Worm (Caenorhabditis elegans) whole organism, young adult: Measurements from ENCODE around the gene fbxb-17.

Experiments
- D2030.7 ChIP-seq: fragments of 200-800 bp; sonication (Bioruptor generic); IDR thresholded peaks from 2 replicates; pipeline ENCODE4 v1.3.6; 2022; ENCODE audit warnings: missing genetic modification reagents, missing genetic modification characterization, missing compliant biosample characterization
- F22D6.2 ChIP-seq: sonication (generic microtip); optimal IDR thresholded peaks from 2 replicates; lab custom pipeline; 2016; ENCODE audit warnings: mild to moderate bottlenecking, missing genetic modification characterization, missing compliant biosample characterization
- F33H1.4 ChIP-seq: fragments of 200-800 bp; sonication (Bioruptor generic); IDR thresholded peaks from 2 replicates; pipeline ENCODE4 v1.3.6; 2022; ENCODE audit warnings: missing genetic modification reagents, missing genetic modification characterization, missing compliant biosample characterization
- Y53G8AR.9 ChIP-seq: fragments of 200-800 bp; sonication (Bioruptor generic); conservative IDR thresholded peaks from 2 replicates; pipeline ENCODE4 v1.3.6; 2022; ENCODE audit warnings: missing genetic modification reagents, missing genetic modification characterization, missing compliant biosample characterization
- Y56A3A.18 ChIP-seq: fragments of 200-800 bp; sonication (Bioruptor generic); IDR thresholded peaks from 2 replicates; pipeline ENCODE4 v1.3.6; 2022; ENCODE audit warnings: missing genetic modification reagents, missing genetic modification characterization, missing compliant biosample characterization
- Y79H2A.3 ChIP-seq: fragments of 200-800 bp; sonication (Bioruptor generic); conservative IDR thresholded peaks from 2 replicates; pipeline ENCODE4 v1.3.6; 2022; ENCODE audit warnings: missing genetic modification reagents, missing genetic modification characterization, missing compliant biosample characterization
- akir-1 ChIP-seq: fragments of 200-800 bp; sonication (Bioruptor generic); optimal IDR thresholded peaks from 2 replicates; lab custom pipeline; 2018; ENCODE audit warnings: mild to moderate bottlenecking, missing genetic modification characterization, moderate library complexity, missing compliant biosample characterization
- aptf-2 ChIP-seq: fragments of 200-800 bp; sonication (Bioruptor generic); conservative IDR thresholded peaks from 2 replicates; pipeline ENCODE4 v1.3.6; 2022; ENCODE audit warnings: missing genetic modification reagents, missing genetic modification characterization, missing compliant biosample characterization
- aptf-3 ChIP-seq: fragments of 200-800 bp; sonication (Bioruptor generic); IDR thresholded peaks from 2 replicates; pipeline ENCODE4 v1.3.6; 2022; ENCODE audit warnings: missing genetic modification characterization, missing compliant biosample characterization
- atf-7 ChIP-seq: sonication (generic microtip); optimal IDR thresholded peaks from 2 replicates; lab custom pipeline; 2017; ENCODE audit warnings: mild to moderate bottlenecking, missing genetic modification characterization, missing compliant biosample characterization
- attf-6 ChIP-seq: fragments of 200-800 bp; sonication (Bioruptor generic); IDR thresholded peaks from 2 replicates; pipeline ENCODE4 v1.3.6; 2022; ENCODE audit warnings: missing genetic modification reagents, missing genetic modification characterization, missing compliant biosample characterization
- bed-1 ChIP-seq: fragments of 200-800 bp; sonication (Bioruptor generic); IDR thresholded peaks from 2 replicates; pipeline ENCODE4 v1.3.6; 2022; ENCODE audit warnings: missing genetic modification reagents, missing genetic modification characterization, missing compliant biosample characterization
- bed-2 ChIP-seq: fragments of 200-800 bp; sonication (Bioruptor generic); IDR thresholded peaks from 2 replicates; pipeline ENCODE4 v1.3.6; 2022; ENCODE audit warnings: missing genetic modification reagents, missing genetic modification characterization, missing compliant biosample characterization
- ccch-3 ChIP-seq: fragments of 200-800 bp; sonication (Bioruptor generic); optimal IDR thresholded peaks from 2 replicates; lab custom pipeline; 2018; ENCODE audit warnings: mild to moderate bottlenecking, missing genetic modification characterization, missing compliant biosample characterization
- ceh-91 ChIP-seq: fragments of 200-800 bp; sonication (Bioruptor generic); IDR thresholded peaks from 2 replicates; pipeline ENCODE4 v1.3.6; 2022; ENCODE audit warnings: missing genetic modification reagents, missing genetic modification characterization, missing compliant biosample characterization
- dpff-1 ChIP-seq: sonication (generic microtip); optimal IDR thresholded peaks from 2 replicates; lab custom pipeline; 2017; ENCODE audit warnings: mild to moderate bottlenecking, missing genetic modification characterization, missing compliant biosample characterization
- efl-1 ChIP-seq: fragments of 150-350 bp; optimal IDR thresholded peaks from 2 replicates; lab custom pipeline; 2014; ENCODE audit warnings: missing biosample characterization, missing genetic modification reagents, missing genetic modification characterization
- egl-18 ChIP-seq: fragments of 200-800 bp; sonication (Bioruptor generic); IDR thresholded peaks from 2 replicates; pipeline ENCODE4 v1.3.6; 2022; ENCODE audit warnings: missing genetic modification reagents, missing genetic modification characterization, missing compliant biosample characterization
- him-1 ChIP-seq: sonication (generic microtip); optimal IDR thresholded peaks from 2 replicates; lab custom pipeline; 2016; ENCODE audit warnings: missing genotype, missing genetic modification reagents, missing genetic modification characterization, missing compliant biosample characterization
- hlh-26 ChIP-seq: fragments of 200-800 bp; sonication (Bioruptor generic); conservative IDR thresholded peaks from 2 replicates; pipeline ENCODE4 v1.3.6; 2022; ENCODE audit warnings: missing genetic modification reagents, missing genetic modification characterization, missing compliant biosample characterization
- hrde-1 ChIP-seq: sonication (generic microtip); optimal IDR thresholded peaks from 2 replicates; lab custom pipeline; 2016; ENCODE audit warnings: missing genetic modification characterization, mild to moderate bottlenecking, missing compliant biosample characterization, moderate library complexity, missing genotype, missing genetic modification reagents, borderline replicate concordance
- lag-1 ChIP-seq: fragments of 200-800 bp; sonication (Bioruptor generic); IDR thresholded peaks from 2 replicates; pipeline ENCODE4 v1.3.6; 2022; ENCODE audit warnings: missing genetic modification reagents, missing genetic modification characterization, missing compliant biosample characterization
- let-526 ChIP-seq: fragments of 200-800 bp; sonication (Bioruptor generic); IDR thresholded peaks from 2 replicates; pipeline ENCODE4 v1.3.6; 2022; ENCODE audit warnings: missing genetic modification reagents, missing genetic modification characterization, missing compliant biosample characterization
- lin-54 ChIP-seq: fragments of 200-800 bp; sonication (Bioruptor generic); optimal IDR thresholded peaks from 2 replicates; lab custom pipeline; 2018; ENCODE audit warnings: mild to moderate bottlenecking, missing genetic modification characterization, missing compliant biosample characterization
- lsl-1 ChIP-seq: fragments of 200-800 bp; sonication (Bioruptor generic); optimal IDR thresholded peaks from 2 replicates; lab custom pipeline; 2018; ENCODE audit warnings: mild to moderate bottlenecking, missing genetic modification characterization, moderate library complexity, missing compliant biosample characterization
- madf-10 ChIP-seq: sonication (generic microtip); optimal IDR thresholded peaks from 2 replicates; lab custom pipeline; 2016; ENCODE audit warnings: mild to moderate bottlenecking, missing genetic modification characterization, missing compliant biosample characterization
- nhr-179 ChIP-seq: sonication (generic microtip); optimal IDR thresholded peaks from 2 replicates; lab custom pipeline; 2016; ENCODE audit warnings: mild to moderate bottlenecking, missing genetic modification characterization, missing compliant biosample characterization
- pha-4 ChIP-seq: fragments of 150-350 bp; sonication (generic microtip); optimal IDR thresholded peaks from 2 replicates; lab custom pipeline; 2014; ENCODE audit warnings: missing biosample characterization, missing genetic modification reagents, missing genetic modification characterization
- repo-1 ChIP-seq: sonication (generic microtip); optimal IDR thresholded peaks from 2 replicates; lab custom pipeline; 2017; ENCODE audit warnings: mild to moderate bottlenecking, missing genetic modification characterization, missing compliant biosample characterization
- rpc-1 ChIP-seq, 2 experiments: fragments of 150-350 bp in 1 of 2; sonication (generic microtip) in 1 of 2; optimal IDR thresholded peaks; 2 replicates each; lab custom pipeline; 2014 to 2018; ENCODE audit warnings: missing biosample characterization in 1 of 2, missing genetic modification characterization in 1 of 2, missing genetic modification reagents in 1 of 2, missing genotype in 1 of 2
- sea-2 ChIP-seq: fragments of 200-800 bp; sonication (Bioruptor generic); IDR thresholded peaks from 2 replicates; pipeline ENCODE4 v1.3.6; 2022; ENCODE audit warnings: missing genetic modification characterization, missing compliant biosample characterization
- snpc-1.1 ChIP-seq: sonication (generic microtip); optimal IDR thresholded peaks from 2 replicates; lab custom pipeline; 2017; ENCODE audit warnings: missing genetic modification characterization, mild to moderate bottlenecking, missing compliant biosample characterization, antibody characterized with exemption, moderate library complexity, missing genotype, missing genetic modification reagents; ENCODE audit not compliant: insufficient read depth
- snpc-4 ChIP-seq, 5 experiments: fragments of 150-350 bp in 1 of 5; sonication (generic microtip) in 4 of 5; optimal IDR thresholded peaks; 2 replicates each; lab custom pipeline; 2014 to 2018; ENCODE audit warnings: missing genetic modification characterization in 5 of 5, missing biosample characterization in 3 of 5, antibody characterized with exemption in 2 of 5, mild to moderate bottlenecking in 2 of 5, missing compliant biosample characterization in 2 of 5, missing genotype in 2 of 5, moderate library complexity in 2 of 5, missing genetic modification reagents in 1 of 5
- tbp1 ChIP-seq: fragments of 200-800 bp; sonication (Bioruptor generic); optimal IDR thresholded peaks from 2 replicates; lab custom pipeline; 2018; ENCODE audit warnings: mild to moderate bottlenecking, missing genetic modification characterization, missing compliant biosample characterization
- tbx-9 ChIP-seq: sonication (generic microtip); optimal IDR thresholded peaks from 2 replicates; lab custom pipeline; 2016; ENCODE audit warnings: borderline replicate concordance, missing genetic modification characterization, inconsistent platforms, missing compliant biosample characterization
- unc-130 ChIP-seq: sonication (generic microtip); optimal IDR thresholded peaks from 2 replicates; lab custom pipeline; 2016; ENCODE audit warnings: missing genetic modification reagents, missing genetic modification characterization, missing compliant biosample characterization
- unc-62 ChIP-seq: fragments of 150-350 bp; optimal IDR thresholded peaks from 2 replicates; lab custom pipeline; 2014; ENCODE audit warnings: missing biosample characterization, missing genetic modification reagents, missing genetic modification characterization
- xnd-1 ChIP-seq: sonication (generic microtip); optimal IDR thresholded peaks from 2 replicates; lab custom pipeline; 2016; ENCODE audit warnings: missing genotype, missing genetic modification reagents, missing genetic modification characterization, missing compliant biosample characterization
- ztf-22 ChIP-seq: fragments of 200-800 bp; sonication (Bioruptor generic); optimal IDR thresholded peaks from 2 replicates; lab custom pipeline; 2018; ENCODE audit warnings: mild to moderate bottlenecking, missing genetic modification characterization, moderate library complexity, missing compliant biosample characterization
- ztf-26 ChIP-seq: sonication (generic microtip); optimal IDR thresholded peaks from 2 replicates; lab custom pipeline; 2017; ENCODE audit warnings: missing genetic modification characterization, missing compliant biosample characterization

The fbxb-17 gene

ce11 chrII:1709959-1710358 lies 33.8 kb downstream of the fbxb-17 start, which contains the start of gene fbxa-184:
fbxa-184 (plus strand) TSS chrII:1710259.
- TF ChIP-seq aptf-2 (GFP tag; lab: Robert Waterston, UW) (peak; percentile 81), D2030.7 (GFP tag; lab: Robert Waterston, UW) (no peak), dpff-1 (tag; lab: Kevin White, UChicago) (no peak)
- TF ChIP-seq, all 124 proteins: peak for 1

- TF ChIP-seq rpc-1 (optimal IDR thresholded peaks at IDR 0.05; lab: Kevin White, UChicago): no peak
- TF ChIP-seq rpc-1 (tag; optimal IDR thresholded peaks at IDR 0.05; lab: Kevin White, UChicago): no peak
- peak; percentile 47 for TF ChIP-seq efl-1 (GFP tag; lab: Kevin White, UChicago)
Measured at ce11 chrII:1712938-1713337, 36.8 kb downstream of the fbxb-17 start, which contains the start of gene btb-7. btb-7 (plus strand) TSS chrII:1713238.

DNA sequence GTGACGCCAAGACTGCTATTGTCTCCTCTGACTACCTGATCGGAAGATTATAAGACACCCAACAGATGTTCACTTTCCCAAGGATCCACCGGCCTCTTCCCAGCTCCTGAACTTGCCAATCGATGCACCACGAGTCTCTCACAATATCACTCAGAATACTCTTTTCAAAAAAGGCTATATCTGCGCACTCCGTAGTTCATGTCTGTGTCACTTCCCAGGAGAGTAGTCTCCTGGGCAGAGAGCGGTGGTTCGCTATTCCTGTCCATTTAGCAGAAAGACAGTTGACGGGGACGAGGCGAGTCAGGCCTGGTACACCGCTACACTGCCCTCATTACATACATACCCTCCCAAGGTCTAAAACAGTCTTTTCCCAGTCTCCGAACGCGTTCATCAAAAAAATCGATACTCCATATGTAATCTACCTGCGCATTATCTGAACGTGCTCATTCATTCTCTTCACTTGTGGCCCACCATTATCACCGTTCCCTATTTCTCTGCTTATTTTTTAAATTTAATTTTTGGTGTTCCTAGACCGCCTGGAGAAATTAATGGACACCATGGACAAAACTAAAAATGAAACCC lies 38.7 kb downstream of the fbxb-17 start, which contains the start of gene btb-6:
TSS of gene btb-6 (plus strand) at position 532 of the 582 bp plus-strand sequence.
- TF ChIP-seq egl-18 (GFP tag; lab: Robert Waterston, UW): no peak
- TF ChIP-seq aptf-2 (GFP tag; lab: Robert Waterston, UW): peak; percentile 97
- no peak for TF ChIP-seq him-1 (tag; lab: Kevin White, UChicago)
- TF ChIP-seq aptf-3 (GFP tag; lab: Robert Waterston, UW): peak; percentile 87; the same call in 1 of the 2 replicates
- 0 out of 2 replicates have a peak, but pooled peaks have one; percentile 47 for TF ChIP-seq bed-1 (GFP tag; lab: Robert Waterston, UW)
- no peak for TF ChIP-seq attf-6 (GFP tag; lab: Robert Waterston, UW)

DNA sequence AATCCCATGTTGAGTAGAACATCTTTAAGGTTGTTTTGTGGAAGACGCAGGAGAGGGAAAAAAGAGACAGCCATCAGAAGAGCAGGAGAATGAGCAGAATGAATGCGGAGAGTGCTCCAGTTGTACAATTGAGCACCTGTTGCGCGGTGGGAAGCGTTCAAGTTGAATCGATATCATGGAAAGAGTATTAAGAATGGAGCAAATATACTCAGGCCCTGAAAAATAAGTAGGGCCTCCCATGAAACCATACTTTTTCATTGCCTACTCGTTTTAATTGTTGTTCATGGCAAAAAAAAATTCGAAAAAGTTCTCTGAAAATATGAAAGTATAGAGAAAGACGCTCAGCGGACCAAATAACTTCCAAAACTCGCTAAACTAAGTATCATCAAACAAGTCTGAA lies 43.0 kb downstream of the fbxb-17 start, which contains the start of gene fbxb-48:
TSS of gene fbxb-48 (minus strand) at position 101 of the 400 bp plus-strand sequence.
- TF ChIP-seq madf-10 (tag; lab: Kevin White, UChicago): no peak
- no peak for TF ChIP-seq Y53G8AR.9
- no peak for TF ChIP-seq hlh-26
- no peak for TF ChIP-seq attf-6 (GFP tag; lab: Robert Waterston, UW)
- TF ChIP-seq akir-1 (GFP tag; lab: Kevin White, UChicago): no peak
- TF ChIP-seq ceh-91 (GFP tag; lab: Robert Waterston, UW): no peak
- TF ChIP-seq ztf-22 (GFP tag; lab: Kevin White, UChicago): no peak
- TF ChIP-seq bed-2 (GFP tag; lab: Robert Waterston, UW): no peak
- no peak for TF ChIP-seq lsl-1 (GFP tag; lab: Kevin White, UChicago)
- TF ChIP-seq F33H1.4 (GFP tag; lab: Robert Waterston, UW): no peak
- no peak for TF ChIP-seq nhr-179 (tag; lab: Kevin White, UChicago)
- TF ChIP-seq snpc-1.1 (tag; lab: Kevin White, UChicago): no peak
- no peak for TF ChIP-seq ztf-26
- no peak for TF ChIP-seq Y56A3A.18 (GFP tag; lab: Robert Waterston, UW)
- TF ChIP-seq D2030.7 (GFP tag; lab: Robert Waterston, UW): no peak
- no peak for TF ChIP-seq unc-62 (GFP tag; lab: Kevin White, UChicago)
- no peak for TF ChIP-seq tbp1 (GFP tag; lab: Kevin White, UChicago)
- no peak for TF ChIP-seq snpc-4 (GFP tag; optimal IDR thresholded peaks at IDR 0.05; lab: Kevin White, UChicago)
- TF ChIP-seq snpc-4 (tag; optimal IDR thresholded peaks at IDR 0.05; lab: Kevin White, UChicago): no peak

DNA sequence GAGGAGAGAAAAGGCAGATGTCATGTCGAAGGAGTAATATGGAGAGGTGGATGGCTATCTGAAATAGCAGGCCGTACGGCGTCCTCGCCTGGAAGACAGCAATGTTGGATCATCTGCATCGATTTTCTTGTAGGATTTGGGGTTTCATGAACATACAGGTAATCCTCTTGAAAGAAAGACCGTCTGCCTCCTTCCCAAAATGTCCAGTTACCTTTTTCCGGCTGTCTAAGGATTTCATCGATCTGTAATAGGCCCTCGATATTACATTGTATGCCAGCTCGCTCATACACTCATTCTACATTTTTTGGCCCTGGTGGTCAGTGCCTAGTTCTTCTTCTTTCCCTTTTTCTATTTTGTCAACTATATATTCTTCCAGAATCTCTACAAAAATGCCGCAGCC lies 46.2 kb downstream of the fbxb-17 start, which contains the start of the genes fbxb-5 and btb-8:
TSS of gene fbxb-5 (minus strand) at position 101 of the 400 bp plus-strand sequence.
TSS of gene btb-8 (plus strand) at position 377 of the 400 bp plus-strand sequence.
- TF ChIP-seq Y79H2A.3 (GFP tag; lab: Robert Waterston, UW) (no peak), lag-1 (no peak), let-526 (GFP tag; lab: Robert Waterston, UW) (no peak), xnd-1 (tag; lab: Kevin White, UChicago) (no peak), repo-1 (no peak), hrde-1 (tag; lab: Kevin White, UChicago) (no peak), atf-7 (tag; lab: Kevin White, UChicago) (no peak), tbx-9 (tag; lab: Kevin White, UChicago) (no peak), sea-2 (GFP tag; lab: Robert Waterston, UW) (no peak), lin-54 (GFP tag; lab: Kevin White, UChicago) (no peak), ccch-3 (GFP tag; lab: Kevin White, UChicago) (no peak), F22D6.2 (tag; lab: Kevin White, UChicago) (no peak), pha-4 (tag; lab: Kevin White, UChicago) (no peak), unc-130 (no peak)
